Fruit fly (Drosophila melanogaster) whole organism: ENCODE measurements around the gene Vm26Ab.
A peak's percentile ranks its signal among the peaks of the same experiment; 100 is the strongest.

Experiments used
- CG8478 ChIP-seq: fragments of >200 bp; optimal IDR thresholded peaks from 2 replicates; lab custom pipeline; 2018; ENCODE audit warnings: inconsistent platforms
- Dll ChIP-seq: fragments of >200 bp; optimal IDR thresholded peaks from 2 replicates; lab custom pipeline; 2017
- EcR ChIP-seq, 2 experiments: fragments of >200 bp; optimal IDR thresholded peaks; 2 replicates each; lab custom pipeline; 2017; ENCODE audit warnings: missing biosample characterization in 2 of 2, missing genetic modification characterization in 2 of 2, missing genetic modification reagents in 2 of 2
- pan ChIP-seq: fragments of >200 bp; optimal IDR thresholded peaks from 2 replicates; lab custom pipeline; 2017
- psq ChIP-seq: fragments of >200 bp; optimal IDR thresholded peaks from 2 replicates; lab custom pipeline; 2017
- usp ChIP-seq: fragments of >200 bp; optimal IDR thresholded peaks from 2 replicates; lab custom pipeline; 2017; ENCODE audit warnings: missing biosample characterization, missing genetic modification characterization, mixed read lengths

Gene Vm26Ab

dm6 chr2L:5956706-5957105, at the start of gene Vm26Ab, which contains the start of gene CG13998:
Gene Vm26Ab (plus strand): TSS chr2L:5957004.
Gene CG13998 (minus strand): TSS chr2L:5956819.
- TF ChIP-seq EcR (GFP tag; optimal IDR thresholded peaks at IDR 0.05; lab: Kevin White, UChicago): no peak
- no peak for TF ChIP-seq pan (lab: Kevin White, UChicago)
- no peak for TF ChIP-seq psq (lab: Kevin White, UChicago)

dm6 chr2L:5910189-5910588, 46.6 kb upstream of the Vm26Ab start, which contains the start of gene CG14000:
Gene CG14000 (minus strand): TSS chr2L:5910289.
- TF ChIP-seq CG8478 (lab: Kevin White, UChicago): no peak
- TF ChIP-seq psq (lab: Kevin White, UChicago): no peak
- TF ChIP-seq Dll (lab: Kevin White, UChicago): no peak
- TF ChIP-seq pan (lab: Kevin White, UChicago): no peak
- no peak for TF ChIP-seq usp (GFP tag; lab: Kevin White, UChicago)
- TF ChIP-seq EcR (GFP tag; optimal IDR thresholded peaks at IDR 0.05; lab: Kevin White, UChicago): no peak

- TF ChIP-seq CG8478 (lab: Kevin White, UChicago): no peak
- no peak for TF ChIP-seq pan (lab: Kevin White, UChicago)
- no peak for TF ChIP-seq EcR (GFP tag; optimal IDR thresholded peaks at IDR 0.05; lab: Kevin White, UChicago)
- no peak for TF ChIP-seq Dll (lab: Kevin White, UChicago)
- TF ChIP-seq psq (lab: Kevin White, UChicago): no peak
- no peak for TF ChIP-seq usp (GFP tag; lab: Kevin White, UChicago)
Measured at dm6 chr2L:5923603-5924138, 33.1 kb upstream of the Vm26Ab start, which contains the start of gene CG9016. Gene CG9016 (minus strand): TSS chr2L:5923653.

dm6 chr2L:5925164-5925563, 31.6 kb upstream of the Vm26Ab start:
- TF ChIP-seq CG8478 (lab: Kevin White, UChicago) (no peak), usp (GFP tag; lab: Kevin White, UChicago) (no peak), pan (lab: Kevin White, UChicago) (no peak), Dll (lab: Kevin White, UChicago) (no peak), EcR (GFP tag; optimal IDR thresholded peaks at IDR 0.05; lab: Kevin White, UChicago) (no peak), psq (lab: Kevin White, UChicago) (no peak)

dm6 chr2L:5925637-5926036, 31.2 kb upstream of the Vm26Ab start, which contains the start of gene dsf:
Gene dsf (plus strand): TSS chr2L:5925937.
- TF ChIP-seq psq (lab: Kevin White, UChicago) (no peak), EcR (GFP tag; optimal IDR thresholded peaks at IDR 0.05; lab: Kevin White, UChicago) (no peak), CG8478 (lab: Kevin White, UChicago) (no peak), pan (lab: Kevin White, UChicago) (no peak), Dll (lab: Kevin White, UChicago) (no peak), usp (GFP tag; lab: Kevin White, UChicago) (no peak)

- TF ChIP-seq CG8478 (lab: Kevin White, UChicago) (no peak), usp (GFP tag; lab: Kevin White, UChicago) (no peak), pan (lab: Kevin White, UChicago) (no peak), EcR (GFP tag; optimal IDR thresholded peaks at IDR 0.05; lab: Kevin White, UChicago) (no peak), Dll (lab: Kevin White, UChicago) (no peak), psq (lab: Kevin White, UChicago) (no peak)
Measured at dm6 chr2L:5927363-5927762, 29.4 kb upstream of the Vm26Ab start.

- no peak for TF ChIP-seq CG8478 (lab: Kevin White, UChicago)
- no peak for TF ChIP-seq EcR (GFP tag; optimal IDR thresholded peaks at IDR 0.05; lab: Kevin White, UChicago)
- no peak for TF ChIP-seq pan (lab: Kevin White, UChicago)
- no peak for TF ChIP-seq psq (lab: Kevin White, UChicago)
- peak; percentile 84 for TF ChIP-seq Dll (lab: Kevin White, UChicago)
Measured at dm6 chr2L:5943229-5944078, 13.3 kb upstream of the Vm26Ab start, which contains the start of the genes Sfp26Ad and Gpdh1. Gene Sfp26Ad (minus strand): TSS chr2L:5943304. Gene Gpdh1 (plus strand): TSS chr2L:5943643.

- TF ChIP-seq EcR (GFP tag; optimal IDR thresholded peaks at IDR 0.05; lab: Kevin White, UChicago) (no peak), pan (lab: Kevin White, UChicago) (no peak), CG8478 (lab: Kevin White, UChicago) (no peak), usp (GFP tag; lab: Kevin White, UChicago) (no peak)
Measured at dm6 chr2L:5944305-5945282, 12.2 kb upstream of the Vm26Ab start.

dm6 chr2L:5945651-5946547, 10.9 kb upstream of the Vm26Ab start:
- no peak for TF ChIP-seq Dll (lab: Kevin White, UChicago)
- no peak for TF ChIP-seq CG8478 (lab: Kevin White, UChicago)
- TF ChIP-seq pan (lab: Kevin White, UChicago): no peak
- no peak for TF ChIP-seq psq (lab: Kevin White, UChicago)
- no peak for TF ChIP-seq EcR (GFP tag; optimal IDR thresholded peaks at IDR 0.05; lab: Kevin White, UChicago)
- TF ChIP-seq usp (GFP tag; lab: Kevin White, UChicago): no peak
